Worm (Caenorhabditis elegans) whole organism, L3 larva: ENCODE measurements around the gene nhr-166.

Experiments used
- R02D3.7 ChIP-seq: fragments of 150-350 bp; optimal IDR thresholded peaks from 2 replicates; lab custom pipeline; 2014; ENCODE audit warnings: missing biosample characterization, missing genetic modification characterization
- ZK546.5 ChIP-seq: sonication (generic microtip); optimal IDR thresholded peaks from 2 replicates; lab custom pipeline; 2017; ENCODE audit warnings: missing biosample characterization, missing genetic modification characterization
- aly-2 ChIP-seq: fragments of 150-350 bp; optimal IDR thresholded peaks from 2 replicates; lab custom pipeline; 2014; ENCODE audit warnings: missing biosample characterization, missing genetic modification characterization
- ceh-28 ChIP-seq: fragments of 150-350 bp; optimal IDR thresholded peaks from 2 replicates; lab custom pipeline; 2014; ENCODE audit warnings: missing biosample characterization, missing genetic modification reagents, missing genetic modification characterization
- ceh-82 ChIP-seq: fragments of 150-350 bp; optimal IDR thresholded peaks from 2 replicates; lab custom pipeline; 2014; ENCODE audit warnings: missing biosample characterization, missing genetic modification characterization
- ceh-9 ChIP-seq: sonication (generic microtip); optimal IDR thresholded peaks from 2 replicates; lab custom pipeline; 2018; ENCODE audit warnings: missing biosample characterization, missing genetic modification characterization
- daf-12 ChIP-seq: fragments of 150-350 bp; optimal IDR thresholded peaks from 2 replicates; lab custom pipeline; 2014; ENCODE audit warnings: missing biosample characterization, missing genetic modification reagents, missing genetic modification characterization
- egl-27 ChIP-seq: sonication (generic microtip); optimal IDR thresholded peaks from 4 replicates; lab custom pipeline; 2017; ENCODE audit warnings: missing biosample characterization, missing genetic modification reagents, missing genetic modification characterization
- egl-5 ChIP-seq: fragments of 150-350 bp; optimal IDR thresholded peaks from 2 replicates; lab custom pipeline; 2017; ENCODE audit warnings: missing biosample characterization, missing genetic modification reagents, missing genetic modification characterization, inconsistent platforms
- elt-2 ChIP-seq: sonication (generic microtip); optimal IDR thresholded peaks from 2 replicates; lab custom pipeline; 2016; ENCODE audit warnings: missing genetic modification reagents, mild to moderate bottlenecking, missing genetic modification characterization, missing compliant biosample characterization
- elt-3 ChIP-seq, 3 experiments: fragments of 150-350 bp in 1 of 3; sonication (generic microtip) in 2 of 3; optimal IDR thresholded peaks; 2 replicates in 2 of 3; 4 replicates in 1 of 3; lab custom pipeline; 2014 to 2017; ENCODE audit warnings: missing biosample characterization in 3 of 3, missing genetic modification characterization in 3 of 3
- eor-1 ChIP-seq, 2 experiments: fragments of 150-350 bp; optimal IDR thresholded peaks; 2 replicates each; lab custom pipeline; 2014 to 2018; ENCODE audit warnings: missing biosample characterization in 2 of 2, missing genetic modification characterization in 2 of 2
- fkh-10 ChIP-seq: sonication (generic microtip); optimal IDR thresholded peaks from 2 replicates; lab custom pipeline; 2017; ENCODE audit warnings: missing biosample characterization, missing genetic modification reagents, missing genetic modification characterization
- fkh-2 ChIP-seq: fragments of 150-350 bp; optimal IDR thresholded peaks from 2 replicates; lab custom pipeline; 2014; ENCODE audit warnings: missing biosample characterization, missing genetic modification reagents, missing genetic modification characterization
- fos-1 ChIP-seq: fragments of 150-350 bp; optimal IDR thresholded peaks from 2 replicates; lab custom pipeline; 2014; ENCODE audit warnings: missing biosample characterization, missing genetic modification characterization
- jun-1 ChIP-seq: fragments of 150-350 bp; optimal IDR thresholded peaks from 2 replicates; lab custom pipeline; 2014; ENCODE audit warnings: missing biosample characterization, missing genetic modification reagents, missing genetic modification characterization
- lin-15B ChIP-seq: fragments of 150-350 bp; optimal IDR thresholded peaks from 2 replicates; lab custom pipeline; 2014; ENCODE audit warnings: missing biosample characterization, missing genetic modification characterization
- lin-39 ChIP-seq: fragments of 150-350 bp; optimal IDR thresholded peaks from 2 replicates; lab custom pipeline; 2018; ENCODE audit warnings: missing biosample characterization, missing genetic modification reagents, missing genetic modification characterization
- lsy-12 ChIP-seq: sonication (generic microtip); optimal IDR thresholded peaks from 2 replicates; lab custom pipeline; 2016; ENCODE audit warnings: mild to moderate bottlenecking, missing genetic modification characterization, missing compliant biosample characterization
- mdl-1 ChIP-seq: fragments of 150-350 bp; optimal IDR thresholded peaks from 2 replicates; lab custom pipeline; 2014; ENCODE audit warnings: missing biosample characterization, missing genetic modification characterization
- nfya-1 ChIP-seq: sonication (generic microtip); optimal IDR thresholded peaks from 2 replicates; lab custom pipeline; 2017; ENCODE audit warnings: missing genetic modification characterization, mild to moderate bottlenecking, missing compliant biosample characterization, antibody characterized with exemption, moderate library complexity; ENCODE audit not compliant: insufficient read depth
- nhr-12 ChIP-seq: fragments of 150-350 bp; optimal IDR thresholded peaks from 2 replicates; lab custom pipeline; 2014; ENCODE audit warnings: missing biosample characterization, missing genetic modification characterization
- nhr-23 ChIP-seq: fragments of 150-350 bp; optimal IDR thresholded peaks from 2 replicates; lab custom pipeline; 2014; ENCODE audit warnings: missing biosample characterization, missing genetic modification reagents, missing genetic modification characterization
- nhr-25 ChIP-seq: sonication (generic microtip); optimal IDR thresholded peaks from 2 replicates; lab custom pipeline; 2017; ENCODE audit warnings: missing biosample characterization, missing genetic modification characterization
- nhr-43 ChIP-seq: sonication (generic microtip); optimal IDR thresholded peaks from 2 replicates; lab custom pipeline; 2016; ENCODE audit warnings: mild to moderate bottlenecking, missing genetic modification characterization, missing compliant biosample characterization; ENCODE audit not compliant: poor library complexity, severe bottlenecking
- nhr-76 ChIP-seq: fragments of 150-350 bp; sonication (generic microtip); optimal IDR thresholded peaks from 5 replicates; lab custom pipeline; 2014; ENCODE audit warnings: missing biosample characterization, missing genetic modification characterization
- nhr-77 ChIP-seq: fragments of 150-350 bp; optimal IDR thresholded peaks from 2 replicates; lab custom pipeline; 2014; ENCODE audit warnings: missing biosample characterization, missing genetic modification characterization
- pha-4 ChIP-seq: fragments of 150-350 bp; optimal IDR thresholded peaks from 2 replicates; lab custom pipeline; 2014; ENCODE audit warnings: missing biosample characterization, missing genetic modification reagents, missing genetic modification characterization
- pqm-1 ChIP-seq: fragments of 150-350 bp; optimal IDR thresholded peaks from 2 replicates; lab custom pipeline; 2017; ENCODE audit warnings: missing biosample characterization, missing genetic modification characterization, inconsistent platforms
- snpc-4 ChIP-seq: fragments of 150-350 bp; optimal IDR thresholded peaks from 2 replicates; lab custom pipeline; 2014; ENCODE audit warnings: missing biosample characterization, missing genetic modification characterization
- tbx-2 ChIP-seq: sonication (generic microtip); optimal IDR thresholded peaks from 2 replicates; lab custom pipeline; 2016; ENCODE audit warnings: mild to moderate bottlenecking, missing genetic modification characterization, missing compliant biosample characterization
- unc-62 ChIP-seq: fragments of 150-350 bp; sonication (generic microtip); optimal IDR thresholded peaks from 4 replicates; lab custom pipeline; 2014; ENCODE audit warnings: missing biosample characterization, missing genetic modification reagents, missing genetic modification characterization
- ztf-11 ChIP-seq: fragments of 150-350 bp; optimal IDR thresholded peaks from 2 replicates; lab custom pipeline; 2014; ENCODE audit warnings: missing biosample characterization, missing genetic modification characterization

Gene nhr-166

DNA sequence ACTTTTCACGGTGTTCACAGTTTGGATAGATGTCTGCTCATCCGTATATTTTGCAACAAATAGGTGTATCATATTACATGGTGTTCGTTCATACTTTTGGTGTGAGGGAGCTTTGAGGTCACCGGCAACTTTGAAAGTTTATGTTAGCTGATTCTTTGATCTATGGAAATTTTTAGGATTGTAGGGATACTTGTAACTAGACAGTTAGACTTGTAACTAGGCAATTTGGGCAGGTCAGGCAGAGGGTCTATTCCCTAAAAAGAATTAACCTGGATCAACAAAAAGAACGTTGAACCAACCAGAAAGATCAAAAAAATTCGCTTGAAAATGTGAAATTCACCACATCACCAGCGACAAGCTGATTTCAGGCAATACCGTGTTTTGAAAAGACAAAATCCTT is 13.9 kb downstream of the nhr-166 start:
- TF ChIP-seq fkh-10 (GFP tag; lab: Kevin White, UChicago): no peak
- no peak for TF ChIP-seq fos-1 (tag; lab: Kevin White, UChicago)
- TF ChIP-seq nfya-1 (tag; lab: Kevin White, UChicago): no peak
- no peak for TF ChIP-seq egl-27 (tag; lab: Kevin White, UChicago)
- TF ChIP-seq tbx-2: no peak
- TF ChIP-seq fkh-2 (tag; lab: Kevin White, UChicago): no peak
- no peak for TF ChIP-seq ceh-82 (tag; lab: Kevin White, UChicago)
- no peak for TF ChIP-seq nhr-12 (tag; lab: Kevin White, UChicago)
- no peak for TF ChIP-seq eor-1 (tag; optimal IDR thresholded peaks at IDR 0.05; lab: Kevin White, UChicago)
- no peak for TF ChIP-seq ztf-11
- TF ChIP-seq ceh-28: no peak
- no peak for TF ChIP-seq lin-15B (tag; lab: Kevin White, UChicago)
- no peak for TF ChIP-seq elt-3 (tag; optimal IDR thresholded peaks at IDR 0.05; lab: Kevin White, UChicago)
- TF ChIP-seq nhr-76 (tag; lab: Kevin White, UChicago): no peak
- no peak for TF ChIP-seq lsy-12 (tag; lab: Kevin White, UChicago)
- no peak for TF ChIP-seq elt-2
- no peak for TF ChIP-seq aly-2 (tag; lab: Kevin White, UChicago)
- no peak for TF ChIP-seq daf-12
- no peak for TF ChIP-seq ZK546.5
- no peak for TF ChIP-seq nhr-77 (tag; lab: Kevin White, UChicago)

DNA sequence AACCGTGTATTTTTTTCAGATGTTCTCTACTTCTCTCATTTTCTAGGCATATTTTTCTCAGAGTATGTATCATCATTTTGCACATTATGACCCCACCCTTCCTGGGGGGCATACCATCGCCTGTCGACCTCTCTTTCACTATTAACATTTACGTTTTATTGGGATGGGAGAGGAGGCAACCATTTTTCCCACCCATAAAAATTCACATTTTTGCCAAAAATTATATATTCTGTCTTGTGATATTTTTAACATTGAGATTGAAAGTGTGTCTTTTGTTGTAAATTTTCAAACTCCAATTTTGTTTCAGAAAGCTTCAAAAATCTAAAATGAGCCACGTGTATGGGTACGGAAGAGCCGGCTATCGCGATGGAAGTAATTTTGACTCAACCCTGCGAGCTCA is 14.7 kb downstream of the nhr-166 start, which contains the start of gene F53C3.7:
Gene F53C3.7 (plus strand): TSS at position 301 of the 400 bp plus-strand sequence.
- no peak for TF ChIP-seq ZK546.5
- TF ChIP-seq nhr-23 (tag; lab: Kevin White, UChicago): no peak
- no peak for TF ChIP-seq pha-4 (tag; lab: Kevin White, UChicago)

DNA sequence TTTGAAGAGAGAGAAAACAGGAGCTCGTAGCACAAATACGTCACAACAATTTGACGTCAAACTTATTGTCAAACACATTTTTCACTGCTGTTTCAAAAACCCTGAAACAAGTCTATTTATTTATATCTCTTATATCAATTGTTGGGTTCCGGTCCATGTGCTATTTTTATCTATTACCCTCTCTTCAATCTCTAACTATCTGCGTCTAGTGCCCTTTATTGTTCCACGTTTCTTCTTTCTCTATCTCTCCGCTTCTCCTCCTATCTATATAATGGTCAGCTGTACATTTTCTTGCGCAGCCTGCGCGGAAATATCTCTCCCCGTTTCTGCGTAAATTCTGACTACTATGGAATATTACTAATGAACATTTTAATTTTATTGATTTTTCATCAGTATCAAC is 16.9 kb downstream of the nhr-166 start:
- no peak for TF ChIP-seq fkh-10 (GFP tag; lab: Kevin White, UChicago)
- peak; percentile 1 for TF ChIP-seq nhr-43 (tag; lab: Kevin White, UChicago)
- TF ChIP-seq ceh-9 (tag; lab: Kevin White, UChicago): no peak
- TF ChIP-seq egl-5 (tag; lab: Kevin White, UChicago): peak; percentile 13
- peak; percentile 61 for TF ChIP-seq nfya-1 (tag; lab: Kevin White, UChicago)
- TF ChIP-seq R02D3.7 (tag; lab: Kevin White, UChicago): no peak
- TF ChIP-seq nhr-23 (tag; lab: Kevin White, UChicago): peak; percentile 23
- TF ChIP-seq ceh-28: peak; percentile 38
- no peak for TF ChIP-seq unc-62
- TF ChIP-seq snpc-4: no peak
- peak; percentile 52 for TF ChIP-seq pha-4 (tag; lab: Kevin White, UChicago)
- no peak for TF ChIP-seq lsy-12 (tag; lab: Kevin White, UChicago)

DNA sequence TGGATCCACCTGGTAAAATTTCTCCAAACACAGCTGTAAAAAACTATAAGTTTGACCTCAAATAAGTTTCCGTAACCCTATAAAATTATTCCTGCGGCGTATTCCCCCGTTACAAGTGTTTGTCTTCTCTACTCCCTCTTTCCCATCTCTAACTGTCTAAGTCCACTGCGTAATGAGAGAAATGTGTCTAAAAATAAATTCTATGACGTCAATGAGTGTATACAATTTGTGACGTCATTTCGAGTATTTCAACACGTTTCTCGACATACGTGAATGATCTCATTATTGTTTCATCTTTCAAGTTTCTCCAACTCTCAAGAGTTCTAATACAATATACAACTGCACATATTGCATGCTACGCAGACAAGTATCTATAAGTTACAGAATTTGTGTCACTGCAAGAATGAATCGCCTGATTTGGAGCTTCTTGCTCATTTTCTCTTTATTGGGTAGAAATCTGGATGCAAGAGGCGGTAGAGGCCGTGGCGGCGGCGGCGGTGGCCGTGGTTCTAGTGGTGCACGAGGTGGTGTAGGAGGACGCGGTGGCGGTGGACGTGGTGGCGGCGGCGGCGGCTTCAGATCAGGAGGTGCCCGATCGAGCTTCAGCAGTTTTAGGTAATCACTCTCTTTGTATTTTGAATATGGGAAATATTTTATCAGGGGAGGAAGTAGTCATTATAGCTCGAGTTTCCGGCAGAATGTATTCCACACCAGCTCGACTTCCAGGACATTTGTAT is 17.9 kb downstream of the nhr-166 start, which contains the start of gene F53C3.6:
Gene F53C3.6 (plus strand): TSS at position 385 of the 737 bp plus-strand sequence.
- peak; percentile 42 for TF ChIP-seq nhr-25
- peak; percentile 37 for TF ChIP-seq ceh-28
- peak; percentile 16 for TF ChIP-seq mdl-1 (tag; lab: Kevin White, UChicago)
- TF ChIP-seq aly-2 (tag; lab: Kevin White, UChicago): no peak
- peak; percentile 44 for TF ChIP-seq elt-2
- no peak for TF ChIP-seq fkh-2 (tag; lab: Kevin White, UChicago)
- TF ChIP-seq egl-27 (tag; lab: Kevin White, UChicago): peak; percentile 40
- TF ChIP-seq nfya-1 (tag; lab: Kevin White, UChicago): peak; percentile 65
- TF ChIP-seq jun-1 (tag; lab: Kevin White, UChicago): peak; percentile 33
- TF ChIP-seq lin-39 (tag; lab: Kevin White, UChicago): peak; percentile 4
- peak; percentile 16 for TF ChIP-seq pqm-1
- no peak for TF ChIP-seq unc-62
- TF ChIP-seq egl-5 (tag; lab: Kevin White, UChicago): peak; percentile 52
